Fruit fly (Drosophila melanogaster): ENCODE results near the gene CG8191.

DNA sequence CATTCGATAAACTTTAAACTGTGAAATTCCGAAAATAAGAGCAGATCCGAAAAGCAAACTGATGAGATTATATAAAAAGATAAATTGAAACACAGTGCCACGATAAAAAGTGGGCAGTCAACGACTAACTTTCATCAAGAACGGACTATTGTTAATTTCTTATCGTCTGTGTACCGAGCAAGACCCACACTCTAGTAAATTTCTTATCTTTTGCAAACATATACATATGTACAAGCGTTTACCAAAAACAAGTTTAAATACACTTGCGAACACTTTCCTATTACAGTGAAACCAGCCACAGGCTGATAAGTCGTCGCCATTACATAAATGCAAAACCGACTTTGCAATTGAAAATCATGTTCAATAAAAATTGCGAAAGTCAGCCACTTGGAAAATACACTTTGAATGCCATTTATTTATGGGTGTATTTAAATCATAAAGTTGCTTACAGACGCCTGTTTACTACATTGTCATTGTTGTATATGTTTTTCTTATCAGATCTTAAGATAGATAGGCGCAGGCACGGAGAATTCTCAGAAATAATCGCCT, 26.8 kb downstream of the CG8191 start:
- TF ChIP-seq tai (GFP tag; optimal IDR thresholded peaks at IDR 0.05) (no peak), Hr78 (GFP tag; optimal IDR thresholded peaks at IDR 0.05) (no peak), fru (GFP tag; optimal IDR thresholded peaks at IDR 0.05) (peak; percentile 6), woc (GFP tag; optimal IDR thresholded peaks at IDR 0.05) (no peak), CG9705 (GFP tag; optimal IDR thresholded peaks at IDR 0.05) (no peak), N (GFP tag; optimal IDR thresholded peaks at IDR 0.05) (no peak), lola (GFP tag; optimal IDR thresholded peaks at IDR 0.05) (no peak), psq (GFP tag; optimal IDR thresholded peaks at IDR 0.05) (no peak), h (GFP tag; optimal IDR thresholded peaks at IDR 0.05) (no peak), usp (GFP tag; optimal IDR thresholded peaks at IDR 0.05) (no peak), Myc (optimal IDR thresholded peaks at IDR 0.05) (no peak), Dif (GFP tag; optimal IDR thresholded peaks at IDR 0.05; ENCODE audit: partially characterized antibody) (no peak)
